Fruit fly (Drosophila melanogaster) whole organism, wandering third instar larva: ENCODE data around the gene Dhod.

Source experiments
- CG32264 ChIP-seq: fragments of 200-800 bp; sonication (Bioruptor generic); optimal IDR thresholded peaks from 2 replicates; lab custom pipeline; 2016; ENCODE audit warnings: missing biosample characterization, missing genetic modification characterization
- CG9705 ChIP-seq: fragments of 200-800 bp; sonication (Bioruptor generic); optimal IDR thresholded peaks from 2 replicates; lab custom pipeline; 2018; ENCODE audit warnings: missing biosample characterization, mild to moderate bottlenecking, missing genetic modification characterization
- Dif ChIP-seq: fragments of 200-275, 200-300 bp; sonication (Bioruptor generic); optimal IDR thresholded peaks from 2 replicates; lab custom pipeline; 2018; ENCODE audit warnings: missing biosample characterization, missing genetic modification characterization; ENCODE audit not compliant: partially characterized antibody
- GATAd ChIP-seq: sonication (Bioruptor generic); optimal IDR thresholded peaks from 2 replicates; lab custom pipeline; 2016; ENCODE audit warnings: missing biosample characterization, missing genetic modification characterization
- HLH106 ChIP-seq: fragments of 200-800 bp; optimal IDR thresholded peaks from 3 replicates; lab custom pipeline; 2019; ENCODE audit warnings: missing biosample characterization, mild to moderate bottlenecking, missing genetic modification characterization, moderate library complexity
- Hnf4 ChIP-seq: fragments of 200-800 bp; sonication (Bioruptor generic); optimal IDR thresholded peaks from 2 replicates; lab custom pipeline; 2016; ENCODE audit warnings: missing biosample characterization, mild to moderate bottlenecking, missing genetic modification characterization
- Hr78 ChIP-seq: fragments of >200 bp; optimal IDR thresholded peaks from 2 replicates; lab custom pipeline; 2017; ENCODE audit warnings: missing biosample characterization, missing genetic modification characterization
- Hr83 ChIP-seq: fragments of 200-300 bp; sonication (Bioruptor generic); optimal IDR thresholded peaks from 2 replicates; lab custom pipeline; 2016; ENCODE audit warnings: missing biosample characterization, mild to moderate bottlenecking, missing genetic modification characterization, moderate library complexity; ENCODE audit not compliant: poor library complexity, severe bottlenecking
- Jra ChIP-seq: sonication (Bioruptor generic); optimal IDR thresholded peaks from 2 replicates; lab custom pipeline; 2016; ENCODE audit warnings: missing biosample characterization, missing genetic modification characterization
- Mio ChIP-seq: sonication (Bioruptor generic); optimal IDR thresholded peaks from 2 replicates; lab custom pipeline; 2016; ENCODE audit warnings: missing biosample characterization, missing genetic modification characterization
- Myc ChIP-seq: fragments of >200 bp; optimal IDR thresholded peaks from 2 replicates; lab custom pipeline; 2017
- N ChIP-seq: fragments of >200 bp; optimal IDR thresholded peaks from 2 replicates; lab custom pipeline; 2018; ENCODE audit warnings: missing biosample characterization, missing external identifiers, missing genetic modification characterization
- OdsH ChIP-seq: fragments of 200-800 bp; sonication (Bioruptor generic); optimal IDR thresholded peaks from 2 replicates; lab custom pipeline; 2016; ENCODE audit warnings: missing biosample characterization, mild to moderate bottlenecking, missing genetic modification characterization
- Rel ChIP-seq, 2 experiments: fragments of 200-800 bp; sonication (Bioruptor generic) in 1 of 2; optimal IDR thresholded peaks; 2 replicates in 1 of 2; 3 replicates in 1 of 2; lab custom pipeline; 2016 to 2019; ENCODE audit warnings: mild to moderate bottlenecking in 2 of 2, missing biosample characterization in 2 of 2, missing genetic modification characterization in 2 of 2, moderate library complexity in 1 of 2
- Sp1 ChIP-seq: fragments of 200-800 bp; sonication (Bioruptor generic); optimal IDR thresholded peaks from 3 replicates; lab custom pipeline; 2019; ENCODE audit warnings: missing biosample characterization, mild to moderate bottlenecking, missing genetic modification characterization, moderate library complexity
- Vsx2 ChIP-seq: fragments of 200-300, 225-300 bp; sonication (Bioruptor generic); optimal IDR thresholded peaks from 2 replicates; lab custom pipeline; 2018; ENCODE audit warnings: missing biosample characterization, missing genetic modification characterization; ENCODE audit not compliant: partially characterized antibody
- br ChIP-seq: fragments of 200-800 bp; sonication (Bioruptor generic); optimal IDR thresholded peaks from 2 replicates; lab custom pipeline; 2016; ENCODE audit warnings: missing biosample characterization, missing genetic modification characterization
- brk ChIP-seq: fragments of 200-800 bp; sonication (Bioruptor generic); optimal IDR thresholded peaks from 2 replicates; lab custom pipeline; 2016; ENCODE audit warnings: missing biosample characterization, mild to moderate bottlenecking, missing genetic modification characterization
- dl ChIP-seq, 2 experiments: fragments of 175-275, 200-275 bp in 1 of 2; fragments of 200-275 bp in 1 of 2; sonication (Bioruptor generic); optimal IDR thresholded peaks; lab custom pipeline; 2018; ENCODE audit warnings: mild to moderate bottlenecking in 2 of 2, missing biosample characterization in 2 of 2, missing genetic modification characterization in 2 of 2, moderate library complexity in 2 of 2; ENCODE audit not compliant: partially characterized antibody in 2 of 2, insufficient read depth in 1 of 2
- dmrt93B ChIP-seq: fragments of 200-800 bp; sonication (Bioruptor generic); optimal IDR thresholded peaks from 2 replicates; lab custom pipeline; 2018; ENCODE audit warnings: missing biosample characterization, mild to moderate bottlenecking, missing genetic modification characterization
- dsf ChIP-seq: sonication (Bioruptor generic); optimal IDR thresholded peaks from 2 replicates; lab custom pipeline; 2016; ENCODE audit warnings: missing biosample characterization, missing genetic modification characterization, borderline replicate concordance
- ey ChIP-seq: fragments of 200-800 bp; sonication (Bioruptor generic); optimal IDR thresholded peaks from 2 replicates; lab custom pipeline; 2016; ENCODE audit warnings: missing biosample characterization, missing genetic modification characterization
- foxo ChIP-seq, 2 experiments: fragments of 200-800 bp; sonication (Bioruptor generic); optimal IDR thresholded peaks; 2 replicates in 1 of 2; 3 replicates in 1 of 2; lab custom pipeline; 2016 to 2017; ENCODE audit warnings: missing biosample characterization in 2 of 2, missing genetic modification characterization in 2 of 2
- fru ChIP-seq: fragments of 200-800 bp; sonication (Bioruptor generic); optimal IDR thresholded peaks from 3 replicates; lab custom pipeline; 2016; ENCODE audit warnings: missing biosample characterization, mild to moderate bottlenecking, missing genetic modification characterization
- h ChIP-seq: fragments of 200-800 bp; sonication (Bioruptor generic); optimal IDR thresholded peaks from 3 replicates; lab custom pipeline; 2016; ENCODE audit warnings: missing biosample characterization, mild to moderate bottlenecking, missing genetic modification characterization
- jim ChIP-seq: fragments of 175-275, 200-325 bp; sonication (Bioruptor generic); optimal IDR thresholded peaks from 2 replicates; lab custom pipeline; 2016; ENCODE audit warnings: missing biosample characterization, mild to moderate bottlenecking, missing genetic modification characterization
- lola ChIP-seq: fragments of >200 bp; optimal IDR thresholded peaks from 2 replicates; lab custom pipeline; 2017; ENCODE audit warnings: missing biosample characterization, missing genetic modification characterization
- pan ChIP-seq: fragments of >200 bp; optimal IDR thresholded peaks from 2 replicates; lab custom pipeline; 2017
- psq ChIP-seq: fragments of 200-800 bp; sonication (Bioruptor generic); optimal IDR thresholded peaks from 3 replicates; lab custom pipeline; 2017; ENCODE audit warnings: missing biosample characterization, mild to moderate bottlenecking, missing genetic modification characterization, moderate library complexity
- rgr ChIP-seq: fragments of 200-800 bp; sonication (Bioruptor generic); optimal IDR thresholded peaks from 3 replicates; lab custom pipeline; 2016; ENCODE audit warnings: missing biosample characterization, mild to moderate bottlenecking, missing genetic modification characterization
- sage ChIP-seq: fragments of 200-800 bp; sonication (Bioruptor generic); optimal IDR thresholded peaks from 2 replicates; lab custom pipeline; 2016; ENCODE audit warnings: missing biosample characterization, mild to moderate bottlenecking, missing genetic modification characterization
- sv ChIP-seq: fragments of 200-800 bp; sonication (Bioruptor generic); optimal IDR thresholded peaks from 3 replicates; lab custom pipeline; 2016; ENCODE audit warnings: missing biosample characterization, missing genetic modification characterization
- tai ChIP-seq: sonication (Bioruptor generic); optimal IDR thresholded peaks from 2 replicates; lab custom pipeline; 2016; ENCODE audit warnings: missing biosample characterization, missing genetic modification characterization
- usp ChIP-seq: fragments of >200 bp; optimal IDR thresholded peaks from 2 replicates; lab custom pipeline; 2017; ENCODE audit warnings: missing biosample characterization, missing genetic modification characterization
- woc ChIP-seq: sonication (Bioruptor generic); optimal IDR thresholded peaks from 2 replicates; lab custom pipeline; 2016; ENCODE audit warnings: missing biosample characterization, mild to moderate bottlenecking, missing genetic modification characterization

Dhod gene

dm6 chr3R:8659200-8659897, 6.6 kb upstream of the Dhod start:
- TF ChIP-seq foxo (GFP tag; optimal IDR thresholded peaks at IDR 0.05; lab: Kevin White, UChicago) (peak in 1 of 2 experiments; percentile 70), br (GFP tag; lab: Kevin White, UChicago) (peak; percentile 58), Dif (GFP tag; lab: Kevin White, UChicago) (no peak), Jra (GFP tag; lab: Kevin White, UChicago) (peak; percentile 36), Hnf4 (GFP tag; lab: Kevin White, UChicago) (peak; percentile 54), Rel (GFP tag; optimal IDR thresholded peaks at IDR 0.05; lab: Kevin White, UChicago) (peak; percentile 46), Rel (tag; optimal IDR thresholded peaks at IDR 0.05; lab: Kevin White, UChicago) (peak; percentile 54), brk (peak; percentile 56), Hr78 (GFP tag; lab: Kevin White, UChicago) (no peak), fru (GFP tag; lab: Kevin White, UChicago) (peak; percentile 36), Sp1 (GFP tag; lab: Kevin White, UChicago) (peak; percentile 63), CG9705 (GFP tag; lab: Kevin White, UChicago) (peak; percentile 46), rgr (GFP tag; lab: Kevin White, UChicago) (peak; percentile 60), lola (GFP tag; lab: Kevin White, UChicago) (no peak), Vsx2 (no peak), OdsH (GFP tag; lab: Kevin White, UChicago) (peak; percentile 48), psq (GFP tag; lab: Kevin White, UChicago) (peak; percentile 54), Hr83 (GFP tag; lab: Kevin White, UChicago) (peak; percentile 75), sv (GFP tag; lab: Kevin White, UChicago) (no peak), dmrt93B (GFP tag; lab: Kevin White, UChicago) (peak; percentile 13), Myc (no peak), ey (GFP tag; lab: Kevin White, UChicago) (peak; percentile 65), HLH106 (tag; lab: Kevin White, UChicago) (peak; percentile 49), h (GFP tag; lab: Kevin White, UChicago) (peak; percentile 74), dl (GFP tag; optimal IDR thresholded peaks at IDR 0.05; lab: Kevin White, UChicago; ENCODE audit: insufficient read depth in 1 of 2, partially characterized antibody in 2 of 2) (peak in 1 of 2 experiments; percentile 12), N (GFP tag; lab: Kevin White, UChicago) (peak; percentile 60), woc (peak; percentile 66), usp (GFP tag; lab: Kevin White, UChicago) (no peak), pan (no peak), CG32264 (GFP tag; lab: Kevin White, UChicago) (no peak), Mio (no peak)

- TF ChIP-seq sv (GFP tag; lab: Kevin White, UChicago) (no peak), Vsx2 (no peak), Jra (GFP tag; lab: Kevin White, UChicago) (no peak), tai (no peak), woc (no peak), Mio (no peak), dsf (GFP tag; lab: Kevin White, UChicago) (no peak), sage (GFP tag; lab: Kevin White, UChicago) (no peak), jim (GFP tag; lab: Kevin White, UChicago) (no peak), ey (GFP tag; lab: Kevin White, UChicago) (no peak), GATAd (GFP tag; lab: Kevin White, UChicago) (no peak)
Observed at dm6 chr3R:8658688-8659087, 6.0 kb upstream of the Dhod start.

- TF ChIP-seq dsf (GFP tag; lab: Kevin White, UChicago) = no peak
- no peak for TF ChIP-seq lola (GFP tag; lab: Kevin White, UChicago)
- no peak for TF ChIP-seq brk
- TF ChIP-seq N (GFP tag; lab: Kevin White, UChicago) = no peak
- TF ChIP-seq Mio = no peak
Observed at dm6 chr3R:8654666-8655065, 1.9 kb upstream of the Dhod start, which contains the start of gene CG42489. CG42489 (minus strand) TSS chr3R:8654766.
